Worm (Caenorhabditis elegans) whole organism, early embryonic: ENCODE measurements around the gene K03B8.6.
"Not testable (repeated sequence)": the region's sequence is repeated elsewhere in the genome, so short reads cannot be mapped to it uniquely, and the experiment has no call there.

Experiments used
- aly-1 ChIP-seq: sonication (generic microtip); optimal IDR thresholded peaks from 2 replicates; lab custom pipeline; 2016; ENCODE audit warnings: missing genetic modification characterization, missing compliant biosample characterization
- ama-1 ChIP-seq: fragments of 150-350 bp; optimal IDR thresholded peaks from 2 replicates; lab custom pipeline; 2014
- ceh-13 ChIP-seq: fragments of 200-800 bp; sonication (Bioruptor generic); optimal IDR thresholded peaks from 2 replicates; lab custom pipeline; 2018; ENCODE audit warnings: mild to moderate bottlenecking, missing genetic modification characterization, missing compliant biosample characterization
- ceh-36 ChIP-seq: sonication (generic microtip); optimal IDR thresholded peaks from 2 replicates; lab custom pipeline; 2016; ENCODE audit warnings: missing genetic modification characterization, inconsistent platforms, missing compliant biosample characterization
- flt-1 ChIP-seq: fragments of 200-800 bp; sonication (Bioruptor generic); IDR thresholded peaks from 2 replicates; pipeline ENCODE4 v1.3.6; 2022; ENCODE audit warnings: missing genetic modification characterization, missing compliant biosample characterization
- hmg-4 ChIP-seq: fragments of 200-800 bp; sonication (Bioruptor generic); optimal IDR thresholded peaks from 2 replicates; lab custom pipeline; 2018; ENCODE audit warnings: mild to moderate bottlenecking, missing genetic modification characterization, missing compliant biosample characterization
- scrt-1 ChIP-seq: fragments of 200-800 bp; sonication (Bioruptor generic); IDR thresholded peaks from 2 replicates; pipeline ENCODE4 v1.3.6; 2022; ENCODE audit warnings: missing genetic modification characterization, missing compliant biosample characterization
- tbx-11 ChIP-seq: fragments of 200-800 bp; sonication (Bioruptor generic); IDR thresholded peaks from 2 replicates; pipeline ENCODE4 v1.3.6; 2022; ENCODE audit warnings: missing genetic modification characterization, missing compliant biosample characterization
- tbx-37 ChIP-seq: fragments of 200-800 bp; sonication (Bioruptor generic); conservative IDR thresholded peaks from 2 replicates; pipeline ENCODE4 v1.3.6; 2022; ENCODE audit warnings: missing genetic modification reagents, missing genetic modification characterization, missing compliant biosample characterization
- tra-4 ChIP-seq: sonication (generic microtip); optimal IDR thresholded peaks from 2 replicates; lab custom pipeline; 2017; ENCODE audit warnings: missing genetic modification characterization, missing compliant biosample characterization

DNA sequence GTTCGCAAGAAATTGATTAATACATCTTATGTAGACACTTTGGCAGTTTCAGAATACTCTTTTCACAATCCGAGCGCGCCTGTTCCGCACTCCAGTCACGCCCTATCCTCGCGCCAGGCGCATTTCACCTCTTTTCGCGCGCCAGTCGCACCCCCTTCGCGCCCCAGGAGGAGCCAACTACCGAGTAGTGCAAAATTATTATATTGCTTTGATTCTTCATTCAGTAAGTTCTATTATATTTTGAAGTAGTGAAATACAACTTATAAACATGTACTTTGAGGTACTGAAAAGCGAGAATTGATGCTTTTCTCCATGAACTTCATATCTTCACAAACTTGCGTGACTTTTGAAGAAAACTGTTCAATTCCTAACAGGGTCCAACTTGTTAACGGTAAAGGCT is 11.2 kb upstream of the K03B8.6 start, which contains the start of gene nas-18:
- TF ChIP-seq tra-4 (tag; lab: Kevin White, UChicago); flt-1; tbx-37; scrt-1 (GFP tag; lab: Robert Waterston, UW); ama-1 (lab: Kevin White, UChicago); aly-1 (tag; lab: Kevin White, UChicago); hmg-4; ceh-13; ceh-36 (tag; lab: Kevin White, UChicago); tbx-11 (GFP tag; lab: Robert Waterston, UW): not testable (repeated sequence)
